Worm (Caenorhabditis elegans) whole organism, L4 larva: ENCODE measurements around the gene fbxc-53.

ENCODE experiments used
- T20F7.1 ChIP-seq: fragments of 200-800 bp; sonication (Bioruptor generic); optimal IDR thresholded peaks from 2 replicates; lab custom pipeline; 2018; ENCODE audit warnings: mild to moderate bottlenecking, missing genetic modification characterization, missing compliant biosample characterization
- ZK546.5 ChIP-seq, 2 experiments: sonication (generic microtip); optimal IDR thresholded peaks; 2 replicates each; lab custom pipeline; 2017; ENCODE audit warnings: missing biosample characterization in 2 of 2, missing genetic modification characterization in 2 of 2
- ama-1 ChIP-seq: fragments of 150-350 bp; optimal IDR thresholded peaks from 2 replicates; lab custom pipeline; 2014; ENCODE audit warnings: inconsistent platforms, mixed read lengths
- duxl-1 ChIP-seq: sonication (generic microtip); optimal IDR thresholded peaks from 2 replicates; lab custom pipeline; 2016; ENCODE audit warnings: mild to moderate bottlenecking, missing genetic modification characterization, moderate library complexity, missing compliant biosample characterization; ENCODE audit not compliant: poor library complexity
- fkh-10 ChIP-seq: fragments of 150-350 bp; optimal IDR thresholded peaks from 2 replicates; lab custom pipeline; 2014; ENCODE audit warnings: missing biosample characterization, missing genetic modification reagents, missing genetic modification characterization
- jun-1 ChIP-seq: fragments of 150-350 bp; optimal IDR thresholded peaks from 2 replicates; lab custom pipeline; 2014; ENCODE audit warnings: missing biosample characterization, missing genetic modification reagents, missing genetic modification characterization
- lin-1 ChIP-seq: fragments of 200-800 bp; sonication (Bioruptor generic); IDR thresholded peaks from 2 replicates; pipeline ENCODE4 v1.3.6; 2022; ENCODE audit warnings: missing genetic modification reagents, missing genetic modification characterization, missing compliant biosample characterization
- nhr-11 ChIP-seq: fragments of 150-350 bp; optimal IDR thresholded peaks from 2 replicates; lab custom pipeline; 2014; ENCODE audit warnings: missing biosample characterization, missing genetic modification characterization
- nhr-28 ChIP-seq: fragments of 150-350 bp; optimal IDR thresholded peaks from 2 replicates; lab custom pipeline; 2014; ENCODE audit warnings: missing biosample characterization, missing genetic modification characterization
- nhr-6 ChIP-seq: fragments of 150-350 bp; optimal IDR thresholded peaks from 2 replicates; lab custom pipeline; 2014; ENCODE audit warnings: missing biosample characterization, missing genetic modification characterization
- pha-4 ChIP-seq, 2 experiments: fragments of 150-350 bp in 1 of 2; fragments of 200-800 bp in 1 of 2; sonication (Bioruptor generic) in 1 of 2; IDR thresholded peaks in 1 of 2; optimal IDR thresholded peaks in 1 of 2; 2 replicates each; pipeline versions ENCODE4 v1.3.6 to Lab custom; 2014 to 2022; ENCODE audit warnings: missing genetic modification characterization in 2 of 2, missing genetic modification reagents in 2 of 2, missing biosample characterization in 1 of 2, missing compliant biosample characterization in 1 of 2
- rbr-2 ChIP-seq: sonication (generic microtip); optimal IDR thresholded peaks from 2 replicates; lab custom pipeline; 2016; ENCODE audit warnings: missing genotype, missing genetic modification characterization, missing compliant biosample characterization
- unc-62 ChIP-seq, 3 experiments: fragments of 150-350 bp in 1 of 3; sonication (generic microtip); optimal IDR thresholded peaks in 2 of 3; peaks in 1 of 3; 1 replicate in 1 of 3; 2 replicates in 2 of 3; lab custom pipeline; 2014 to 2017; ENCODE audit warnings: missing biosample characterization in 3 of 3, missing genetic modification characterization in 3 of 3, missing genetic modification reagents in 3 of 3, missing genotype in 1 of 3
- zag-1 ChIP-seq: fragments of 150-350 bp; optimal IDR thresholded peaks from 2 replicates; lab custom pipeline; 2014; ENCODE audit warnings: missing biosample characterization, missing genetic modification characterization

- no peak for TF ChIP-seq nhr-11 (tag; lab: Kevin White, UChicago)
- no peak for TF ChIP-seq T20F7.1 (GFP tag; lab: Kevin White, UChicago)
- TF ChIP-seq ZK546.5 (tag; optimal IDR thresholded peaks at IDR 0.05; lab: Kevin White, UChicago) = no peak
- TF ChIP-seq nhr-6 (tag; lab: Kevin White, UChicago) = no peak
- no peak for TF ChIP-seq pha-4 (GFP tag; IDR thresholded peaks at IDR 0.05; lab: Robert Waterston, UW)
- TF ChIP-seq pha-4 (tag; optimal IDR thresholded peaks at IDR 0.05; lab: Kevin White, UChicago) = no peak
- no peak for TF ChIP-seq zag-1 (tag; lab: Kevin White, UChicago)
- no peak for TF ChIP-seq fkh-10 (GFP tag; lab: Kevin White, UChicago)
- no peak for TF ChIP-seq rbr-2
- no peak for TF ChIP-seq ama-1
- TF ChIP-seq duxl-1 (tag; lab: Kevin White, UChicago) = no peak
- no peak for TF ChIP-seq lin-1 (GFP tag; lab: Robert Waterston, UW)
- TF ChIP-seq unc-62 (GFP tag; optimal IDR thresholded peaks at IDR 0.05 in 1 of 2; lab: Kevin White, UChicago) = no peak
- no peak for TF ChIP-seq unc-62 (tag; optimal IDR thresholded peaks at IDR 0.05; lab: Kevin White, UChicago)
- no peak for TF ChIP-seq jun-1 (tag; lab: Kevin White, UChicago)
- no peak for TF ChIP-seq nhr-28 (tag; lab: Kevin White, UChicago)
Measured at ce11 chrII:3731723-3732122, 20.6 kb downstream of the fbxc-53 start, which contains the start of the genes sdz-12 and bath-31.
